Fruit fly (Drosophila melanogaster) whole organism, adult: ENCODE measurements around the gene RhoGAP71E.

Experiments used
- CG11617 ChIP-seq: fragments of 200-800 bp; sonication (Bioruptor generic); optimal IDR thresholded peaks from 2 replicates; lab custom pipeline; 2017; ENCODE audit warnings: mild to moderate bottlenecking, missing biosample characterization, missing genetic modification reagents, missing genetic modification characterization
- CG12768 ChIP-seq: fragments of 200-800 bp; sonication (Bioruptor generic); optimal IDR thresholded peaks from 2 replicates; lab custom pipeline; 2017; ENCODE audit warnings: missing biosample characterization, missing genetic modification characterization, mild to moderate bottlenecking, moderate library complexity, missing genetic modification reagents
- CG14711 ChIP-seq: fragments of 200-800 bp; sonication (Bioruptor generic); optimal IDR thresholded peaks from 2 replicates; lab custom pipeline; 2018; ENCODE audit warnings: missing biosample characterization, mild to moderate bottlenecking, missing genetic modification characterization, moderate library complexity
- CG1620 ChIP-seq: fragments of 200-800 bp; sonication (Bioruptor generic); optimal IDR thresholded peaks from 2 replicates; lab custom pipeline; 2016; ENCODE audit warnings: missing biosample characterization, missing genetic modification characterization
- CG7045 ChIP-seq: fragments of 200-800 bp; sonication (Bioruptor generic); optimal IDR thresholded peaks from 2 replicates; lab custom pipeline; 2017; ENCODE audit warnings: missing biosample characterization, mild to moderate bottlenecking, missing genetic modification characterization
- CG7101 ChIP-seq: fragments of 200-800 bp; sonication (Bioruptor generic); optimal IDR thresholded peaks from 2 replicates; lab custom pipeline; 2018; ENCODE audit warnings: missing biosample characterization, mild to moderate bottlenecking, missing genetic modification characterization, moderate library complexity
- Crg-1 ChIP-seq: fragments of 200-800 bp; sonication (Bioruptor generic); optimal IDR thresholded peaks from 2 replicates; lab custom pipeline; 2016; ENCODE audit warnings: missing biosample characterization, missing genetic modification characterization
- Hr96 ChIP-seq: fragments of 200-800 bp; sonication (Bioruptor generic); optimal IDR thresholded peaks from 2 replicates; lab custom pipeline; 2016; ENCODE audit warnings: missing biosample characterization, missing genetic modification characterization
- Mnt ChIP-seq: fragments of 200-800 bp; sonication (Bioruptor generic); optimal IDR thresholded peaks from 2 replicates; lab custom pipeline; 2016; ENCODE audit warnings: missing biosample characterization, mild to moderate bottlenecking, missing genetic modification characterization
- cic ChIP-seq: fragments of 200-800 bp; sonication (Bioruptor generic); optimal IDR thresholded peaks from 2 replicates; lab custom pipeline; 2017; ENCODE audit warnings: missing biosample characterization, mild to moderate bottlenecking, missing genetic modification characterization, moderate library complexity
- kay ChIP-seq: fragments of 200-800 bp; sonication (Bioruptor generic); peaks from one replicate; lab custom pipeline; 2016; ENCODE audit warnings: missing biosample characterization, missing genetic modification characterization, borderline replicate concordance
- toe ChIP-seq: fragments of 200-800 bp; sonication (Bioruptor generic); optimal IDR thresholded peaks from 2 replicates; lab custom pipeline; 2016; ENCODE audit warnings: missing biosample characterization, missing genetic modification characterization

- TF ChIP-seq CG1620 (GFP tag; lab: Kevin White, UChicago) (no peak), CG11617 (GFP tag; lab: Kevin White, UChicago) (no peak), CG7101 (tag; lab: Kevin White, UChicago) (no peak), CG7045 (GFP tag; lab: Kevin White, UChicago) (no peak), toe (GFP tag; lab: Kevin White, UChicago) (no peak), cic (no peak), kay (GFP tag; lab: Kevin White, UChicago) (no peak), Mnt (GFP tag; lab: Kevin White, UChicago) (no peak), CG12768 (GFP tag; lab: Kevin White, UChicago) (no peak), Hr96 (GFP tag; lab: Kevin White, UChicago) (no peak), CG14711 (tag; lab: Kevin White, UChicago) (no peak), Crg-1 (GFP tag; lab: Kevin White, UChicago) (no peak)
These were observed 49.9 kb downstream of the RhoGAP71E start for dm6 chr3L:15638524-15638923.
